Fruit fly (Drosophila melanogaster): ENCODE data around the gene CG16853.

dm6 chr2L:13514262-13514937 is 27.7 kb upstream of the CG16853 start:
- TF ChIP-seq Myc (optimal IDR thresholded peaks at IDR 0.05) (no peak), psq (optimal IDR thresholded peaks at IDR 0.05) (no peak), ttk (optimal IDR thresholded peaks at IDR 0.05) (no peak), insv (optimal IDR thresholded peaks at IDR 0.05) (no peak), Sin3A (optimal IDR thresholded peaks at IDR 0.05) (no peak), h (optimal IDR thresholded peaks at IDR 0.05) (no peak)
